Fruit fly (Drosophila melanogaster): ENCODE data around the gene CheB38a.

The CheB38a gene

dm6 chr2L:20864764-20865265, 46.5 kb upstream of the CheB38a start, which contains the start of gene CG9338 (continued):
- TF ChIP-seq B-H1 (GFP tag; IDR thresholded peaks at IDR 0.05) (peak; percentile 91), gem (tag; optimal IDR thresholded peaks at IDR 0.05) (peak; percentile 87), ftz-f1 (GFP tag; optimal IDR thresholded peaks at IDR 0.05) (peak; percentile 42), MTF-1 (GFP tag; optimal IDR thresholded peaks at IDR 0.05; ENCODE audit: borderline replicate concordance) (peak; percentile 36), shn (GFP tag; optimal IDR thresholded peaks at IDR 0.05) (peak; percentile 85), grn (GFP tag; optimal IDR thresholded peaks at IDR 0.05) (peak; percentile 11), btn (GFP tag; optimal IDR thresholded peaks at IDR 0.05) (peak; percentile 21), PHDP (tag; optimal IDR thresholded peaks at IDR 0.05) (peak; percentile 83), Sry-δ (GFP tag; optimal IDR thresholded peaks at IDR 0.05) (peak; percentile 17), az2 (GFP tag; optimal IDR thresholded peaks at IDR 0.05) (peak; percentile 78), CG7963 (GFP tag; IDR thresholded peaks at IDR 0.05; ENCODE audit: partially characterized antibody) (0 out of 3 replicates have a peak, but pooled peaks have one; percentile 46), wek (GFP tag; optimal IDR thresholded peaks at IDR 0.05) (peak; percentile 39), CG10209 (GFP tag; optimal IDR thresholded peaks at IDR 0.05) (peak; percentile 77), danr (GFP tag; IDR thresholded peaks at IDR 0.05) (peak; percentile 85; the same call in 1 of the 2 replicates), eve (GFP tag; optimal IDR thresholded peaks at IDR 0.05) (peak in 1 of 2 experiments; percentile 97), h (optimal IDR thresholded peaks at IDR 0.05) (no peak), E2f2 (GFP tag; IDR thresholded peaks at IDR 0.05) (peak; percentile 48; the same call in 1 of the 2 replicates), fd102C (GFP tag; optimal IDR thresholded peaks at IDR 0.05) (no peak), Nf-YA (GFP tag; IDR thresholded peaks at IDR 0.05) (0 out of 2 replicates have a peak, but pooled peaks have one; percentile 40), gro (GFP tag; optimal IDR thresholded peaks at IDR 0.05) (peak; percentile 86), Rx (GFP tag; IDR thresholded peaks at IDR 0.05) (peak; percentile 89), CG12236 (GFP tag; optimal IDR thresholded peaks at IDR 0.05) (peak; percentile 61), Dip3 (GFP tag; optimal IDR thresholded peaks at IDR 0.05) (peak; percentile 74), CrebB (tag; optimal IDR thresholded peaks at IDR 0.05) (peak; percentile 76), Adf1 (GFP tag; IDR thresholded peaks at IDR 0.05) (no peak; the same call in none of the 2 replicates), CG2129 (GFP tag; IDR thresholded peaks at IDR 0.05; ENCODE audit: partially characterized antibody) (no peak), pita (GFP tag; optimal IDR thresholded peaks at IDR 0.05) (no peak), slbo (GFP tag; IDR thresholded peaks at IDR 0.05) (peak; percentile 79), CG9437 (GFP tag; optimal IDR thresholded peaks at IDR 0.05) (peak; percentile 58), Hr51 (GFP tag; optimal IDR thresholded peaks at IDR 0.05) (peak; percentile 56 to 85), Doc3 (GFP tag; IDR thresholded peaks at IDR 0.05; ENCODE audit: partially characterized antibody) (no peak), CG17385 (GFP tag; optimal IDR thresholded peaks at IDR 0.05) (peak; percentile 73), CG8765 (GFP tag; IDR thresholded peaks at IDR 0.05) (peak; percentile 49; the same call in 1 of the 2 replicates), fru (optimal IDR thresholded peaks at IDR 0.05) (no peak), eyg (GFP tag; optimal IDR thresholded peaks at IDR 0.05) (peak; percentile 58), yki (optimal IDR thresholded peaks at IDR 0.05) (no peak), ERR (GFP tag; optimal IDR thresholded peaks at IDR 0.05) (peak; percentile 83), CG7786 (GFP tag; optimal IDR thresholded peaks at IDR 0.05) (peak; percentile 87), oc (tag; optimal IDR thresholded peaks at IDR 0.05) (no peak), CG11398 (GFP tag; optimal IDR thresholded peaks at IDR 0.05) (peak; percentile 83), Hr3 (GFP tag; optimal IDR thresholded peaks at IDR 0.05) (peak; percentile 73), CG13624 (GFP tag; optimal IDR thresholded peaks at IDR 0.05) (peak; percentile 86), CG11695 (GFP tag; IDR thresholded peaks at IDR 0.05) (peak; percentile 95), CG1529 (GFP tag; optimal IDR thresholded peaks at IDR 0.05) (peak; percentile 62), CG6765 (GFP tag; optimal IDR thresholded peaks at IDR 0.05) (peak; percentile 93), CG13894 (tag; optimal IDR thresholded peaks at IDR 0.05) (peak; percentile 90), Hr78 (GFP tag; optimal IDR thresholded peaks at IDR 0.05) (peak in 1 of 2 experiments; percentile 57), jing (GFP tag; optimal IDR thresholded peaks at IDR 0.05) (peak; percentile 59), Doc2 (GFP tag; IDR thresholded peaks at IDR 0.05) (no peak), CG4360 (GFP tag; IDR thresholded peaks at IDR 0.05) (peak; percentile 61), crol (GFP tag; IDR thresholded peaks at IDR 0.05) (no peak)

Data from whole organism, embryonic.